Fruit fly (Drosophila melanogaster): ENCODE measurements around the gene CG3222.

dm6 chr3L:9567748-9568147, 31.0 kb upstream of the CG3222 start:
- no peak for TF ChIP-seq fd96Ca (GFP tag; IDR thresholded peaks at IDR 0.05)
- TF ChIP-seq D1 (tag; optimal IDR thresholded peaks at IDR 0.05) = no peak
- no peak for TF ChIP-seq Pif1A (GFP tag; optimal IDR thresholded peaks at IDR 0.05)

All from whole organism, pupa.